Fruit fly (Drosophila melanogaster) whole organism, wandering third instar larva: ENCODE results near the gene piwi.

Experiments
- Abd-B ChIP-seq: fragments of >200 bp; optimal IDR thresholded peaks from 2 replicates; lab custom pipeline; 2017; ENCODE audit warnings: missing biosample characterization, missing genetic modification characterization
- CG32264 ChIP-seq: fragments of 200-800 bp; sonication (Bioruptor generic); optimal IDR thresholded peaks from 2 replicates; lab custom pipeline; 2016; ENCODE audit warnings: missing biosample characterization, missing genetic modification characterization
- CG9705 ChIP-seq: fragments of 200-800 bp; sonication (Bioruptor generic); optimal IDR thresholded peaks from 2 replicates; lab custom pipeline; 2018; ENCODE audit warnings: missing biosample characterization, mild to moderate bottlenecking, missing genetic modification characterization
- CrebA ChIP-seq: fragments of 200-800 bp; sonication (Bioruptor generic); optimal IDR thresholded peaks from 2 replicates; lab custom pipeline; 2016; ENCODE audit warnings: missing biosample characterization, mild to moderate bottlenecking, missing genetic modification characterization, borderline replicate concordance
- Dfd ChIP-seq: fragments of >200 bp; optimal IDR thresholded peaks from 2 replicates; lab custom pipeline; 2017; ENCODE audit warnings: missing biosample characterization, missing genetic modification characterization
- Dif ChIP-seq: fragments of 200-275, 200-300 bp; sonication (Bioruptor generic); optimal IDR thresholded peaks from 2 replicates; lab custom pipeline; 2018; ENCODE audit warnings: missing biosample characterization, missing genetic modification characterization; ENCODE audit not compliant: partially characterized antibody
- GATAd ChIP-seq: sonication (Bioruptor generic); optimal IDR thresholded peaks from 2 replicates; lab custom pipeline; 2016; ENCODE audit warnings: missing biosample characterization, missing genetic modification characterization
- HLH106 ChIP-seq: fragments of 200-800 bp; optimal IDR thresholded peaks from 3 replicates; lab custom pipeline; 2019; ENCODE audit warnings: missing biosample characterization, mild to moderate bottlenecking, missing genetic modification characterization, moderate library complexity
- Hnf4 ChIP-seq: fragments of 200-800 bp; sonication (Bioruptor generic); optimal IDR thresholded peaks from 2 replicates; lab custom pipeline; 2016; ENCODE audit warnings: missing biosample characterization, mild to moderate bottlenecking, missing genetic modification characterization
- Hr78 ChIP-seq: fragments of >200 bp; optimal IDR thresholded peaks from 2 replicates; lab custom pipeline; 2017; ENCODE audit warnings: missing biosample characterization, missing genetic modification characterization
- Hr83 ChIP-seq: fragments of 200-300 bp; sonication (Bioruptor generic); optimal IDR thresholded peaks from 2 replicates; lab custom pipeline; 2016; ENCODE audit warnings: missing biosample characterization, mild to moderate bottlenecking, missing genetic modification characterization, moderate library complexity; ENCODE audit not compliant: poor library complexity, severe bottlenecking
- Jra ChIP-seq: sonication (Bioruptor generic); optimal IDR thresholded peaks from 2 replicates; lab custom pipeline; 2016; ENCODE audit warnings: missing biosample characterization, missing genetic modification characterization
- Mio ChIP-seq: sonication (Bioruptor generic); optimal IDR thresholded peaks from 2 replicates; lab custom pipeline; 2016; ENCODE audit warnings: missing biosample characterization, missing genetic modification characterization
- Myc ChIP-seq: fragments of >200 bp; optimal IDR thresholded peaks from 2 replicates; lab custom pipeline; 2017
- N ChIP-seq: fragments of >200 bp; optimal IDR thresholded peaks from 2 replicates; lab custom pipeline; 2018; ENCODE audit warnings: missing biosample characterization, missing external identifiers, missing genetic modification characterization
- OdsH ChIP-seq: fragments of 200-800 bp; sonication (Bioruptor generic); optimal IDR thresholded peaks from 2 replicates; lab custom pipeline; 2016; ENCODE audit warnings: missing biosample characterization, mild to moderate bottlenecking, missing genetic modification characterization
- Rel ChIP-seq, 2 experiments: fragments of 200-800 bp; sonication (Bioruptor generic) in 1 of 2; optimal IDR thresholded peaks; 2 replicates in 1 of 2; 3 replicates in 1 of 2; lab custom pipeline; 2016 to 2019; ENCODE audit warnings: mild to moderate bottlenecking in 2 of 2, missing biosample characterization in 2 of 2, missing genetic modification characterization in 2 of 2, moderate library complexity in 1 of 2
- Sp1 ChIP-seq: fragments of 200-800 bp; sonication (Bioruptor generic); optimal IDR thresholded peaks from 3 replicates; lab custom pipeline; 2019; ENCODE audit warnings: missing biosample characterization, mild to moderate bottlenecking, missing genetic modification characterization, moderate library complexity
- Vsx2 ChIP-seq: fragments of 200-300, 225-300 bp; sonication (Bioruptor generic); optimal IDR thresholded peaks from 2 replicates; lab custom pipeline; 2018; ENCODE audit warnings: missing biosample characterization, missing genetic modification characterization; ENCODE audit not compliant: partially characterized antibody
- br ChIP-seq: fragments of 200-800 bp; sonication (Bioruptor generic); optimal IDR thresholded peaks from 2 replicates; lab custom pipeline; 2016; ENCODE audit warnings: missing biosample characterization, missing genetic modification characterization
- brk ChIP-seq: fragments of 200-800 bp; sonication (Bioruptor generic); optimal IDR thresholded peaks from 2 replicates; lab custom pipeline; 2016; ENCODE audit warnings: missing biosample characterization, mild to moderate bottlenecking, missing genetic modification characterization
- dl ChIP-seq, 2 experiments: fragments of 175-275, 200-275 bp in 1 of 2; fragments of 200-275 bp in 1 of 2; sonication (Bioruptor generic); optimal IDR thresholded peaks; lab custom pipeline; 2018; ENCODE audit warnings: mild to moderate bottlenecking in 2 of 2, missing biosample characterization in 2 of 2, missing genetic modification characterization in 2 of 2, moderate library complexity in 2 of 2; ENCODE audit not compliant: partially characterized antibody in 2 of 2, insufficient read depth in 1 of 2
- dmrt93B ChIP-seq: fragments of 200-800 bp; sonication (Bioruptor generic); optimal IDR thresholded peaks from 2 replicates; lab custom pipeline; 2018; ENCODE audit warnings: missing biosample characterization, mild to moderate bottlenecking, missing genetic modification characterization
- dsf ChIP-seq: sonication (Bioruptor generic); optimal IDR thresholded peaks from 2 replicates; lab custom pipeline; 2016; ENCODE audit warnings: missing biosample characterization, missing genetic modification characterization, borderline replicate concordance
- ey ChIP-seq: fragments of 200-800 bp; sonication (Bioruptor generic); optimal IDR thresholded peaks from 2 replicates; lab custom pipeline; 2016; ENCODE audit warnings: missing biosample characterization, missing genetic modification characterization
- foxo ChIP-seq, 2 experiments: fragments of 200-800 bp; sonication (Bioruptor generic); optimal IDR thresholded peaks; 2 replicates in 1 of 2; 3 replicates in 1 of 2; lab custom pipeline; 2016 to 2017; ENCODE audit warnings: missing biosample characterization in 2 of 2, missing genetic modification characterization in 2 of 2
- fru ChIP-seq: fragments of 200-800 bp; sonication (Bioruptor generic); optimal IDR thresholded peaks from 3 replicates; lab custom pipeline; 2016; ENCODE audit warnings: missing biosample characterization, mild to moderate bottlenecking, missing genetic modification characterization
- h ChIP-seq: fragments of 200-800 bp; sonication (Bioruptor generic); optimal IDR thresholded peaks from 3 replicates; lab custom pipeline; 2016; ENCODE audit warnings: missing biosample characterization, mild to moderate bottlenecking, missing genetic modification characterization
- jim ChIP-seq: fragments of 175-275, 200-325 bp; sonication (Bioruptor generic); optimal IDR thresholded peaks from 2 replicates; lab custom pipeline; 2016; ENCODE audit warnings: missing biosample characterization, mild to moderate bottlenecking, missing genetic modification characterization
- lola ChIP-seq: fragments of >200 bp; optimal IDR thresholded peaks from 2 replicates; lab custom pipeline; 2017; ENCODE audit warnings: missing biosample characterization, missing genetic modification characterization
- pan ChIP-seq: fragments of >200 bp; optimal IDR thresholded peaks from 2 replicates; lab custom pipeline; 2017
- psq ChIP-seq: fragments of 200-800 bp; sonication (Bioruptor generic); optimal IDR thresholded peaks from 3 replicates; lab custom pipeline; 2017; ENCODE audit warnings: missing biosample characterization, mild to moderate bottlenecking, missing genetic modification characterization, moderate library complexity
- rgr ChIP-seq: fragments of 200-800 bp; sonication (Bioruptor generic); optimal IDR thresholded peaks from 3 replicates; lab custom pipeline; 2016; ENCODE audit warnings: missing biosample characterization, mild to moderate bottlenecking, missing genetic modification characterization
- sage ChIP-seq: fragments of 200-800 bp; sonication (Bioruptor generic); optimal IDR thresholded peaks from 2 replicates; lab custom pipeline; 2016; ENCODE audit warnings: missing biosample characterization, mild to moderate bottlenecking, missing genetic modification characterization
- sv ChIP-seq: fragments of 200-800 bp; sonication (Bioruptor generic); optimal IDR thresholded peaks from 3 replicates; lab custom pipeline; 2016; ENCODE audit warnings: missing biosample characterization, missing genetic modification characterization
- tai ChIP-seq: sonication (Bioruptor generic); optimal IDR thresholded peaks from 2 replicates; lab custom pipeline; 2016; ENCODE audit warnings: missing biosample characterization, missing genetic modification characterization
- usp ChIP-seq: fragments of >200 bp; optimal IDR thresholded peaks from 2 replicates; lab custom pipeline; 2017; ENCODE audit warnings: missing biosample characterization, missing genetic modification characterization
- woc ChIP-seq: sonication (Bioruptor generic); optimal IDR thresholded peaks from 2 replicates; lab custom pipeline; 2016; ENCODE audit warnings: missing biosample characterization, mild to moderate bottlenecking, missing genetic modification characterization

Gene piwi

DNA sequence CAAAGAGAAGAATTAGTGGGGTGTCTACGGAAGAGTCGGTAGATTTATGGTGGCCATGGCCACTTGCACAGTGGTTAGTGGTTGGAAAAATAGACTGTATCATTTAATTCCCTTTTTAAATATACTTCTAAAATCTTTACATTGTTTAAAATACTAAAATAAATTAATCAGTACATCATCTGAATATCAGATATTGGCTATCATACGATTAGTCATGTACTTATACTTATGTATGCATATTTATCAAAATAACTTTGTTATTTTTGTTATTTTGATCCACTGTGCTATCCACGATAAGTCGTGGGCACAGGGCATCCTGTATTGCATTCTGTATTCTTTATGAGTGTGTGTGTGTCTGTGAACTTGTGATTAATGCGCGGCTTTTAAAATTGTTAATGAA is 27.5 kb upstream of the piwi start:
- TF ChIP-seq usp (GFP tag; lab: Kevin White, UChicago) (no peak), OdsH (GFP tag; lab: Kevin White, UChicago) (peak; percentile 49), ey (GFP tag; lab: Kevin White, UChicago) (peak; percentile 7), dl (GFP tag; optimal IDR thresholded peaks at IDR 0.05; lab: Kevin White, UChicago; ENCODE audit: insufficient read depth in 1 of 2, partially characterized antibody in 2 of 2) (no peak), foxo (GFP tag; optimal IDR thresholded peaks at IDR 0.05; lab: Kevin White, UChicago) (peak in 1 of 2 experiments; percentile 14), Sp1 (GFP tag; lab: Kevin White, UChicago) (peak; percentile 16), jim (GFP tag; lab: Kevin White, UChicago) (no peak), rgr (GFP tag; lab: Kevin White, UChicago) (peak; percentile 1), fru (GFP tag; lab: Kevin White, UChicago) (peak; percentile 23), Dfd (no peak), HLH106 (tag; lab: Kevin White, UChicago) (peak; percentile 39), h (peak; percentile 1)

- TF ChIP-seq Dfd (no peak), Abd-B (GFP tag; lab: Kevin White, UChicago) (no peak), dmrt93B (no peak), Jra (GFP tag; lab: Kevin White, UChicago) (no peak)
- TF ChIP-seq, all 38 proteins: peak for 0
Observed at dm6 chr2L:11014018-11014611, 26.9 kb upstream of the piwi start.

- TF ChIP-seq Hnf4 (GFP tag; lab: Kevin White, UChicago) = peak; percentile 83
- no peak for TF ChIP-seq pan (lab: Kevin White, UChicago)
- TF ChIP-seq Hr83 = no peak
- peak; percentile 76 for TF ChIP-seq h
- no peak for TF ChIP-seq Dfd
- TF ChIP-seq Abd-B (GFP tag; lab: Kevin White, UChicago) = no peak
- TF ChIP-seq Rel (GFP tag; optimal IDR thresholded peaks at IDR 0.05; lab: Kevin White, UChicago) = no peak
- TF ChIP-seq Rel (tag; optimal IDR thresholded peaks at IDR 0.05; lab: Kevin White, UChicago) = peak; percentile 43
- TF ChIP-seq sv (GFP tag; lab: Kevin White, UChicago) = peak; percentile 72
- peak; percentile 79 for TF ChIP-seq dsf (GFP tag; lab: Kevin White, UChicago)
- peak; percentile 68 for TF ChIP-seq HLH106 (tag; lab: Kevin White, UChicago)
- no peak for TF ChIP-seq Hr78 (GFP tag; lab: Kevin White, UChicago)
- no peak for TF ChIP-seq GATAd (GFP tag; lab: Kevin White, UChicago)
- TF ChIP-seq Vsx2 (GFP tag; lab: Kevin White, UChicago) = no peak
- no peak for TF ChIP-seq dl (GFP tag; optimal IDR thresholded peaks at IDR 0.05; lab: Kevin White, UChicago; ENCODE audit: insufficient read depth in 1 of 2, partially characterized antibody in 2 of 2)
- TF ChIP-seq rgr (GFP tag; lab: Kevin White, UChicago) = peak; percentile 73
- no peak for TF ChIP-seq lola (GFP tag; lab: Kevin White, UChicago)
- no peak for TF ChIP-seq CrebA (GFP tag; lab: Kevin White, UChicago)
- peak; percentile 68 for TF ChIP-seq Sp1 (GFP tag; lab: Kevin White, UChicago)
- peak in 1 of 2 experiments; percentile 84 for TF ChIP-seq foxo (GFP tag; optimal IDR thresholded peaks at IDR 0.05; lab: Kevin White, UChicago)
- TF ChIP-seq Myc = peak; percentile 40
- no peak for TF ChIP-seq Mio (GFP tag; lab: Kevin White, UChicago)
- peak; percentile 24 for TF ChIP-seq CG9705 (GFP tag; lab: Kevin White, UChicago)
- TF ChIP-seq br (GFP tag; lab: Kevin White, UChicago) = peak; percentile 51
- no peak for TF ChIP-seq jim (GFP tag; lab: Kevin White, UChicago)
- TF ChIP-seq psq (GFP tag; lab: Kevin White, UChicago) = peak; percentile 69
- TF ChIP-seq usp (GFP tag; lab: Kevin White, UChicago) = no peak
- TF ChIP-seq fru (GFP tag; lab: Kevin White, UChicago) = peak; percentile 56
- TF ChIP-seq dmrt93B = no peak
- TF ChIP-seq woc (GFP tag; lab: Kevin White, UChicago) = no peak
- TF ChIP-seq brk (GFP tag; lab: Kevin White, UChicago) = no peak
- TF ChIP-seq sage (GFP tag; lab: Kevin White, UChicago) = peak; percentile 74
- no peak for TF ChIP-seq N (GFP tag; lab: Kevin White, UChicago)
- peak; percentile 70 for TF ChIP-seq OdsH (GFP tag; lab: Kevin White, UChicago)
- TF ChIP-seq CG32264 (GFP tag; lab: Kevin White, UChicago) = no peak
- TF ChIP-seq tai (GFP tag; lab: Kevin White, UChicago) = no peak
- peak; percentile 78 for TF ChIP-seq Jra (GFP tag; lab: Kevin White, UChicago)
- no peak for TF ChIP-seq Dif (GFP tag; lab: Kevin White, UChicago)
- peak; percentile 51 for TF ChIP-seq ey (GFP tag; lab: Kevin White, UChicago)
Observed at dm6 chr2L:11010999-11011398, 23.8 kb upstream of the piwi start, which contains the start of the genes Art8 and dUTPase. Gene Art8 (minus strand): TSS chr2L:11011086. Gene dUTPase (plus strand): TSS chr2L:11011312.
